Fruit fly (Drosophila melanogaster): ENCODE measurements around the gene mRpL2.

Gene mRpL2

dm6 chr3L:11074043-11074853 is 46.4 kb upstream of the mRpL2 start, which contains the start of the genes Pfdn2 and Noc1 (continued):
- no peak for TF ChIP-seq nom (GFP tag; optimal IDR thresholded peaks at IDR 0.05)
- peak; percentile 43 for TF ChIP-seq mam (GFP tag; optimal IDR thresholded peaks at IDR 0.05)
- TF ChIP-seq CG7987 (GFP tag; optimal IDR thresholded peaks at IDR 0.05) = no peak
- TF ChIP-seq HLH54F (GFP tag; optimal IDR thresholded peaks at IDR 0.05) = no peak
- 0 out of 2 replicates have a peak, but pooled peaks have one; percentile 26 for TF ChIP-seq CG3847 (GFP tag; IDR thresholded peaks at IDR 0.05)
- no peak for TF ChIP-seq CG34224 (GFP tag; IDR thresholded peaks at IDR 0.05; ENCODE audit: partially characterized antibody)
- TF ChIP-seq E2f2 (GFP tag; IDR thresholded peaks at IDR 0.05) = no peak
- peak; percentile 56 for TF ChIP-seq CG9817 (tag; optimal IDR thresholded peaks at IDR 0.05)
- peak in 1 of 3 experiments; percentile 61 for TF ChIP-seq lola (GFP tag; optimal IDR thresholded peaks at IDR 0.05)
- TF ChIP-seq hkb (optimal IDR thresholded peaks at IDR 0.05) = no peak
- TF ChIP-seq hkb (GFP tag; IDR thresholded peaks at IDR 0.05) = no peak; the same call in 1 of the 2 replicates
- TF ChIP-seq CG1233 (GFP tag; optimal IDR thresholded peaks at IDR 0.05) = no peak
- peak; percentile 55 for TF ChIP-seq CG17829 (tag; optimal IDR thresholded peaks at IDR 0.05)
- TF ChIP-seq tx (GFP tag; optimal IDR thresholded peaks at IDR 0.05) = no peak
- TF ChIP-seq CG2889 (GFP tag; IDR thresholded peaks at IDR 0.05) = no peak
- peak; percentile 16 for TF ChIP-seq BEAF-32 (GFP tag; optimal IDR thresholded peaks at IDR 0.05)
- TF ChIP-seq fd3F (GFP tag; optimal IDR thresholded peaks at IDR 0.05) = peak; percentile 53
- TF ChIP-seq CG33213 (GFP tag; optimal IDR thresholded peaks at IDR 0.05) = no peak
- no peak for TF ChIP-seq CG2678 (tag; optimal IDR thresholded peaks at IDR 0.05)
- TF ChIP-seq C15 (GFP tag; IDR thresholded peaks at IDR 0.05) = 0 out of 3 replicates have a peak, but pooled peaks have one; percentile 18
- no peak for TF ChIP-seq CG8478 (optimal IDR thresholded peaks at IDR 0.05)
- TF ChIP-seq CG15269 (tag; optimal IDR thresholded peaks at IDR 0.05) = no peak
- TF ChIP-seq phol (tag; optimal IDR thresholded peaks at IDR 0.05) = peak; percentile 42
- TF ChIP-seq CG9876 (GFP tag; optimal IDR thresholded peaks at IDR 0.05) = no peak
- TF ChIP-seq ham (GFP tag; IDR thresholded peaks at IDR 0.05) = no peak
- no peak for TF ChIP-seq CG18764 (GFP tag; optimal IDR thresholded peaks at IDR 0.05)
- no peak for TF ChIP-seq gem (tag; optimal IDR thresholded peaks at IDR 0.05)
- TF ChIP-seq HmgZ (tag; optimal IDR thresholded peaks at IDR 0.05) = peak; percentile 36
- TF ChIP-seq tll (GFP tag; optimal IDR thresholded peaks at IDR 0.05) = no peak
- no peak for TF ChIP-seq gce (GFP tag; IDR thresholded peaks at IDR 0.05)
- no peak for TF ChIP-seq CG3281 (GFP tag; optimal IDR thresholded peaks at IDR 0.05)
- TF ChIP-seq Fer1 (GFP tag; optimal IDR thresholded peaks at IDR 0.05) = no peak
- TF ChIP-seq CG33557 (GFP tag; optimal IDR thresholded peaks at IDR 0.05) = peak; percentile 30
- no peak for TF ChIP-seq Asciz (GFP tag; optimal IDR thresholded peaks at IDR 0.05)
- TF ChIP-seq CG11247 (GFP tag; IDR thresholded peaks at IDR 0.05) = no peak
- TF ChIP-seq CG34376 (GFP tag; optimal IDR thresholded peaks at IDR 0.05) = no peak
- TF ChIP-seq HLHmδ (GFP tag; optimal IDR thresholded peaks at IDR 0.05) = no peak
- no peak for TF ChIP-seq eyg (GFP tag; optimal IDR thresholded peaks at IDR 0.05)
- no peak for TF ChIP-seq pfk (GFP tag; optimal IDR thresholded peaks at IDR 0.05)
- TF ChIP-seq sd (tag; optimal IDR thresholded peaks at IDR 0.05) = no peak
- peak in 1 of 2 experiments; percentile 67 for TF ChIP-seq dpn (GFP tag; optimal IDR thresholded peaks at IDR 0.05)
- 0 out of 4 replicates have a peak, but pooled peaks have one; percentile 33 for TF ChIP-seq Gug (GFP tag; IDR thresholded peaks at IDR 0.05)
- peak; percentile 55; the same call in 1 of the 3 replicates for TF ChIP-seq Aef1 (GFP tag; IDR thresholded peaks at IDR 0.05)
- no peak for TF ChIP-seq ato (GFP tag; IDR thresholded peaks at IDR 0.05; ENCODE audit: partially characterized antibody)
- TF ChIP-seq CG10321 (GFP tag; IDR thresholded peaks at IDR 0.05) = no peak
- no peak for TF ChIP-seq Hand (GFP tag; optimal IDR thresholded peaks at IDR 0.05)
- no peak for TF ChIP-seq CG7928 (GFP tag; optimal IDR thresholded peaks at IDR 0.05)
- TF ChIP-seq CG31388 (GFP tag; optimal IDR thresholded peaks at IDR 0.05) = no peak
- TF ChIP-seq lab (GFP tag; optimal IDR thresholded peaks at IDR 0.05) = no peak

All from whole organism, embryonic.